Worm (Caenorhabditis elegans) whole organism, L4 larva: ENCODE measurements around the gene Y97E10AR.6.

ENCODE experiments used
- ZK337.2 ChIP-seq: fragments of 200-800 bp; sonication (Bioruptor generic); IDR thresholded peaks from 2 replicates; pipeline ENCODE4 v1.3.6; 2022; ENCODE audit warnings: missing genetic modification reagents, missing genetic modification characterization, missing compliant biosample characterization
- ces-1 ChIP-seq: fragments of 150-350 bp; sonication (generic microtip); optimal IDR thresholded peaks from 4 replicates; lab custom pipeline; 2014; ENCODE audit warnings: missing biosample characterization, missing genetic modification reagents, missing genetic modification characterization
- duxl-1 ChIP-seq: sonication (generic microtip); optimal IDR thresholded peaks from 2 replicates; lab custom pipeline; 2016; ENCODE audit warnings: mild to moderate bottlenecking, missing genetic modification characterization, moderate library complexity, missing compliant biosample characterization; ENCODE audit not compliant: poor library complexity
- snpc-4 ChIP-seq: fragments of 150-350 bp; optimal IDR thresholded peaks from 2 replicates; lab custom pipeline; 2014; ENCODE audit warnings: missing biosample characterization, missing genetic modification characterization
- unc-39 ChIP-seq: sonication (generic microtip); optimal IDR thresholded peaks from 2 replicates; lab custom pipeline; 2017; ENCODE audit warnings: missing biosample characterization, missing genetic modification characterization

DNA sequence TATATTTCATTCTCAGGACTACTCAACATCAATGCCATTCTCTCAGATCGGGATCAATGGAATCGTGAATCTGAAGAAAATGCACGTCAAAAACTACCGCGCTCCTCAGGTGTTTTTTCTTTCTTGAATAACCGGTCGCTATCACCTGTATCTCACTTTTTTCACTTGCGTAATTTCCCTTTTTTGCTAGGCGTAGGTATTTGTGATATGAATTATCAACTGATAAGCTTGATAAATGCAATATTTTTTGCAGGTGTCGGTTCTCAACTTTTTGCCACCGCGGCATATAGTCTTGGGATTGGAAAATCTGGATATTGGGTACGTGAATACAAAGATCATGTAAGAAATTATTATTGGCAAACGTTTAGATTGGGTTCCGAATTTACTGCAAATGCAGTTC is 41.4 kb upstream of the Y97E10AR.6 start:
- TF ChIP-seq unc-39 (tag; lab: Kevin White, UChicago) (no peak), snpc-4 (tag; lab: Kevin White, UChicago) (no peak), duxl-1 (tag; lab: Kevin White, UChicago) (no peak), ces-1 (GFP tag; lab: Kevin White, UChicago) (no peak), ZK337.2 (no peak)
